Fruit fly (Drosophila melanogaster) whole organism, embryonic: ENCODE results near the gene Dis3.
A peak's percentile ranks its signal among the peaks of the same experiment; 100 is the strongest.

Source experiments
- CG13287 ChIP-seq: fragments of 200-800 bp; sonication (Bioruptor generic); IDR thresholded peaks from 2 replicates; pipeline ENCODE4 v1.3.6; 2022; ENCODE audit warnings: missing biosample characterization, missing genetic modification characterization; ENCODE audit not compliant: partially characterized antibody
- CG15479 ChIP-seq: fragments of 200-800 bp; sonication (Bioruptor generic); optimal IDR thresholded peaks from 3 replicates; lab custom pipeline; 2019; ENCODE audit warnings: missing biosample characterization, mild to moderate bottlenecking, missing genetic modification characterization, moderate library complexity
- CG1603 ChIP-seq: fragments of 200-800 bp; sonication (Bioruptor generic); optimal IDR thresholded peaks from 2 replicates; lab custom pipeline; 2019; ENCODE audit warnings: missing biosample characterization, mild to moderate bottlenecking, missing genetic modification characterization, moderate library complexity
- CG1647 ChIP-seq: fragments of 200-800 bp; sonication (Bioruptor generic); optimal IDR thresholded peaks from 3 replicates; lab custom pipeline; 2016; ENCODE audit warnings: missing biosample characterization, missing genetic modification characterization
- CG16863 ChIP-seq: fragments of 200-800 bp; sonication (Bioruptor generic); optimal IDR thresholded peaks from 3 replicates; lab custom pipeline; 2016; ENCODE audit warnings: missing biosample characterization, missing genetic modification characterization
- CG31365 ChIP-seq: fragments of 200-800 bp; sonication (Bioruptor generic); optimal IDR thresholded peaks from 2 replicates; lab custom pipeline; 2018; ENCODE audit warnings: missing biosample characterization, mild to moderate bottlenecking, missing genetic modification characterization
- CG31441 ChIP-seq: fragments of 200-800 bp; sonication (Bioruptor generic); IDR thresholded peaks from 2 replicates; pipeline ENCODE4 v1.3.6; 2022; ENCODE audit warnings: missing biosample characterization, missing genetic modification characterization
- CG4617 ChIP-seq: fragments of 200-800 bp; sonication (Bioruptor generic); optimal IDR thresholded peaks from 3 replicates; lab custom pipeline; 2016; ENCODE audit warnings: missing biosample characterization, missing genetic modification characterization, borderline replicate concordance
- CG4854 ChIP-seq: fragments of 200-800 bp; sonication (Bioruptor generic); optimal IDR thresholded peaks from 2 replicates; lab custom pipeline; 2016; ENCODE audit warnings: missing biosample characterization, missing genetic modification characterization, inconsistent platforms
- CG6683 ChIP-seq: fragments of 200-800 bp; sonication (Bioruptor generic); optimal IDR thresholded peaks from 2 replicates; lab custom pipeline; 2017; ENCODE audit warnings: missing biosample characterization, mild to moderate bottlenecking, missing genetic modification characterization, missing genetic modification reagents
- CG6791 ChIP-seq: fragments of 200-800 bp; sonication (Bioruptor generic); IDR thresholded peaks from 3 replicates; pipeline ENCODE4 v1.3.6; 2022; ENCODE audit warnings: missing biosample characterization, missing genetic modification characterization; ENCODE audit not compliant: partially characterized antibody
- CG7372 ChIP-seq: fragments of 200-800 bp; sonication (Bioruptor generic); IDR thresholded peaks from 2 replicates; pipeline ENCODE4 v1.3.6; 2022; ENCODE audit warnings: missing biosample characterization, missing genetic modification characterization
- CG8765 ChIP-seq: fragments of 200-800 bp; sonication (Bioruptor generic); IDR thresholded peaks from 2 replicates; pipeline ENCODE4 v1.3.6; 2022; ENCODE audit warnings: missing biosample characterization, missing genetic modification characterization
- Deaf1 ChIP-seq: fragments of 200-800 bp; optimal IDR thresholded peaks from 3 replicates; lab custom pipeline; 2019; ENCODE audit warnings: missing biosample characterization, mild to moderate bottlenecking, missing genetic modification characterization, moderate library complexity
- Drgx ChIP-seq: fragments of 200-800 bp; sonication (Bioruptor generic); IDR thresholded peaks from 2 replicates; pipeline ENCODE4 v1.3.6; 2022; ENCODE audit warnings: missing biosample characterization, missing genetic modification characterization
- GATAe ChIP-seq: fragments of 200-800 bp; sonication (Bioruptor generic); conservative IDR thresholded peaks from 2 replicates; pipeline ENCODE4 v1.3.6; 2022; ENCODE audit warnings: missing biosample characterization, missing genetic modification characterization
- Gug ChIP-seq: fragments of 200-800 bp; sonication (Bioruptor generic); IDR thresholded peaks from 4 replicates; pipeline ENCODE4 v1.3.6; 2022; ENCODE audit warnings: missing biosample characterization, missing genetic modification characterization
- Hr51 ChIP-seq, 2 experiments: fragments of 200-800 bp; sonication (Bioruptor generic); optimal IDR thresholded peaks; 2 replicates in 1 of 2; 3 replicates in 1 of 2; lab custom pipeline; 2016 to 2018; ENCODE audit warnings: missing biosample characterization in 2 of 2, missing genetic modification characterization in 2 of 2, mild to moderate bottlenecking in 1 of 2, moderate library complexity in 1 of 2
- MTF-1 ChIP-seq: fragments of 200-800 bp; sonication (Bioruptor generic); optimal IDR thresholded peaks from 2 replicates; lab custom pipeline; 2018; ENCODE audit warnings: missing biosample characterization, mild to moderate bottlenecking, missing genetic modification characterization, borderline replicate concordance
- Meics ChIP-seq: fragments of 200-800 bp; sonication (Bioruptor generic); optimal IDR thresholded peaks from 2 replicates; lab custom pipeline; 2017; ENCODE audit warnings: missing biosample characterization, mild to moderate bottlenecking, missing genetic modification characterization
- Nf-YA ChIP-seq: fragments of 200-800 bp; sonication (Bioruptor generic); IDR thresholded peaks from 2 replicates; pipeline ENCODE4 v1.3.6; 2022; ENCODE audit warnings: missing biosample characterization, missing genetic modification characterization
- Opbp ChIP-seq: fragments of 200-800 bp; sonication (Bioruptor generic); IDR thresholded peaks from 3 replicates; pipeline ENCODE4 v1.3.6; 2022; ENCODE audit warnings: missing biosample characterization, missing genetic modification characterization; ENCODE audit not compliant: partially characterized antibody
- Optix ChIP-seq: fragments of 200-800 bp; sonication (Bioruptor generic); IDR thresholded peaks from 3 replicates; pipeline ENCODE4 v1.3.6; 2022; ENCODE audit warnings: missing biosample characterization, missing genetic modification characterization
- Sox102F ChIP-seq: fragments of 200-800 bp; sonication (Bioruptor generic); optimal IDR thresholded peaks from 2 replicates; lab custom pipeline; 2018; ENCODE audit warnings: missing biosample characterization, mild to moderate bottlenecking, missing genetic modification characterization, moderate library complexity
- Spps ChIP-seq: fragments of 200-800 bp; sonication (Bioruptor generic); optimal IDR thresholded peaks from 2 replicates; lab custom pipeline; 2018; ENCODE audit warnings: missing biosample characterization, mild to moderate bottlenecking, missing genetic modification characterization
- Ssrp ChIP-seq: fragments of 200-800 bp; sonication (Bioruptor generic); optimal IDR thresholded peaks from 2 replicates; lab custom pipeline; 2018; ENCODE audit warnings: missing biosample characterization, mild to moderate bottlenecking, missing genetic modification characterization, moderate library complexity
- Vsx1 ChIP-seq: fragments of 200-800 bp; sonication (Bioruptor generic); optimal IDR thresholded peaks from 2 replicates; lab custom pipeline; 2017; ENCODE audit warnings: missing biosample characterization, mild to moderate bottlenecking, missing genetic modification characterization, missing genetic modification reagents
- ab ChIP-seq: fragments of 200-800 bp; sonication (Bioruptor generic); optimal IDR thresholded peaks from 2 replicates; lab custom pipeline; 2016; ENCODE audit warnings: missing biosample characterization, missing genetic modification characterization
- ac ChIP-seq: fragments of 200-800 bp; sonication (Bioruptor generic); optimal IDR thresholded peaks from 3 replicates; lab custom pipeline; 2017; ENCODE audit warnings: missing biosample characterization, mild to moderate bottlenecking, missing genetic modification characterization
- bcd ChIP-seq: fragments of 200-800 bp; sonication (Bioruptor generic); optimal IDR thresholded peaks from 2 replicates; lab custom pipeline; 2017; ENCODE audit warnings: missing biosample characterization, mild to moderate bottlenecking, missing genetic modification characterization
- ci ChIP-seq: fragments of 200-800 bp; sonication (Bioruptor generic); IDR thresholded peaks from 3 replicates; pipeline ENCODE4 v1.3.6; 2022; ENCODE audit warnings: missing biosample characterization, missing genetic modification characterization
- dati ChIP-seq: fragments of 200-800 bp; sonication (Bioruptor generic); IDR thresholded peaks from 2 replicates; pipeline ENCODE4 v1.3.6; 2022; ENCODE audit warnings: missing biosample characterization, missing genetic modification characterization
- dmrt11E ChIP-seq: fragments of 200-800 bp; sonication (Bioruptor generic); optimal IDR thresholded peaks from 3 replicates; lab custom pipeline; 2018; ENCODE audit warnings: missing biosample characterization, mild to moderate bottlenecking, missing genetic modification characterization, moderate library complexity
- ems ChIP-seq: fragments of 200-800 bp; sonication (Bioruptor generic); optimal IDR thresholded peaks from 3 replicates; lab custom pipeline; 2016; ENCODE audit warnings: missing biosample characterization, missing genetic modification characterization
- eyg ChIP-seq: fragments of 200-800 bp; sonication (Bioruptor generic); optimal IDR thresholded peaks from 3 replicates; lab custom pipeline; 2016; ENCODE audit warnings: missing biosample characterization, missing genetic modification characterization
- gfzf ChIP-seq: fragments of 200-800 bp; sonication (Bioruptor generic); optimal IDR thresholded peaks from 2 replicates; lab custom pipeline; 2016; ENCODE audit warnings: missing biosample characterization, mild to moderate bottlenecking, missing genetic modification characterization, moderate library complexity
- hbn ChIP-seq: fragments of 200-800 bp; sonication (Bioruptor generic); IDR thresholded peaks from 2 replicates; pipeline ENCODE4 v1.3.6; 2022; ENCODE audit warnings: missing biosample characterization, missing genetic modification characterization; ENCODE audit not compliant: partially characterized antibody
- pho ChIP-seq: fragments of 200-800 bp; sonication (Bioruptor generic); optimal IDR thresholded peaks from 2 replicates; lab custom pipeline; 2016; ENCODE audit warnings: missing biosample characterization, missing genetic modification characterization
- salm ChIP-seq: fragments of 200-800 bp; sonication (Bioruptor generic); optimal IDR thresholded peaks from 2 replicates; lab custom pipeline; 2018; ENCODE audit warnings: missing biosample characterization, mild to moderate bottlenecking, missing genetic modification characterization
- scrt ChIP-seq: fragments of 200-800 bp; sonication (Bioruptor generic); optimal IDR thresholded peaks from 2 replicates; lab custom pipeline; 2018; ENCODE audit warnings: missing biosample characterization, mild to moderate bottlenecking, missing genetic modification characterization, moderate library complexity
- seq ChIP-seq: fragments of 200-800 bp; sonication (Bioruptor generic); IDR thresholded peaks from 2 replicates; pipeline ENCODE4 v1.3.6; 2022; ENCODE audit warnings: missing biosample characterization, missing genetic modification characterization
- sima ChIP-seq: fragments of 200-800 bp; sonication (Bioruptor generic); optimal IDR thresholded peaks from 2 replicates; lab custom pipeline; 2016; ENCODE audit warnings: missing biosample characterization, missing genetic modification characterization
- sisA ChIP-seq: fragments of 200-800 bp; sonication (Bioruptor generic); IDR thresholded peaks from 2 replicates; pipeline ENCODE4 v1.3.6; 2022; ENCODE audit warnings: missing biosample characterization, missing genetic modification characterization
- sug ChIP-seq: fragments of 200-800 bp; optimal IDR thresholded peaks from 2 replicates; lab custom pipeline; 2019; ENCODE audit warnings: missing biosample characterization, mild to moderate bottlenecking, missing genetic modification characterization, moderate library complexity
- tll ChIP-seq, 2 experiments: fragments of 200-800 bp in 1 of 2; fragments of >200 bp in 1 of 2; sonication (Bioruptor generic) in 1 of 2; optimal IDR thresholded peaks; 2 replicates each; lab custom pipeline; 2017 to 2019; ENCODE audit warnings: missing biosample characterization in 2 of 2, missing genetic modification characterization in 2 of 2, mild to moderate bottlenecking in 1 of 2, moderate library complexity in 1 of 2
- unc-4 ChIP-seq: fragments of 200-800 bp; sonication (Bioruptor generic); IDR thresholded peaks from 2 replicates; pipeline ENCODE4 v1.3.6; 2022; ENCODE audit warnings: missing biosample characterization, missing genetic modification characterization; ENCODE audit not compliant: partially characterized antibody
- vfl ChIP-seq: fragments of 200-800 bp; sonication (Bioruptor generic); optimal IDR thresholded peaks from 2 replicates; lab custom pipeline; 2016; ENCODE audit warnings: missing biosample characterization, missing genetic modification characterization
- zen ChIP-seq: fragments of 200-800 bp; sonication (Bioruptor generic); optimal IDR thresholded peaks from 3 replicates; lab custom pipeline; 2018; ENCODE audit warnings: missing biosample characterization, mild to moderate bottlenecking, missing genetic modification characterization, moderate library complexity

Gene Dis3

dm6 chr3R:24348420-24349190 lies 15.4 kb downstream of the Dis3 start, which contains the start of the genes CG5746 and CG6454 (continued):
- TF ChIP-seq Meics (GFP tag; lab: Kevin White, UChicago): no peak
- TF ChIP-seq Hr51 (GFP tag; optimal IDR thresholded peaks at IDR 0.05; lab: Kevin White, UChicago): peak in 1 of 2 experiments; percentile 50
- no peak for TF ChIP-seq Sox102F (GFP tag; lab: Kevin White, UChicago)
- no peak for TF ChIP-seq Deaf1 (tag; lab: Kevin White, UChicago)
- TF ChIP-seq Ssrp: peak; percentile 58
- no peak for TF ChIP-seq CG31365
- peak; percentile 56 for TF ChIP-seq CG16863 (GFP tag; lab: Kevin White, UChicago)
- TF ChIP-seq CG6791: no peak; the same call in 2 of the 3 replicates
- no peak for TF ChIP-seq unc-4 (GFP tag; lab: Robert Waterston, UW)
- peak; percentile 61 for TF ChIP-seq dmrt11E
- peak; percentile 15 for TF ChIP-seq CG1647 (GFP tag; lab: Kevin White, UChicago)
- no peak for TF ChIP-seq CG15479 (GFP tag; lab: Kevin White, UChicago)
- peak; percentile 61; the same call in 3 of the 4 replicates for TF ChIP-seq Gug (GFP tag; lab: Robert Waterston, UW)
- TF ChIP-seq CG8765 (GFP tag; lab: Robert Waterston, UW): peak; percentile 31; the same call in 1 of the 2 replicates
- TF ChIP-seq CG31441 (GFP tag; lab: Robert Waterston, UW): no peak
- TF ChIP-seq CG4617 (GFP tag; lab: Kevin White, UChicago): peak; percentile 75
- no peak for TF ChIP-seq CG4854 (GFP tag; lab: Kevin White, UChicago)
- peak; percentile 25 for TF ChIP-seq zen (tag; lab: Kevin White, UChicago)
- TF ChIP-seq Vsx1 (GFP tag; lab: Kevin White, UChicago): no peak
- peak; percentile 26; the same call in 1 of the 2 replicates for TF ChIP-seq sisA (GFP tag; lab: Robert Waterston, UW)
- TF ChIP-seq bcd (GFP tag; lab: Kevin White, UChicago): no peak
- TF ChIP-seq pho (GFP tag; lab: Kevin White, UChicago): peak; percentile 77
- no peak for TF ChIP-seq ab (GFP tag; lab: Kevin White, UChicago)
- peak; percentile 11 for TF ChIP-seq eyg (GFP tag; lab: Kevin White, UChicago)
- TF ChIP-seq ci (GFP tag; lab: Robert Waterston, UW): no peak
- TF ChIP-seq CG7372 (GFP tag; lab: Robert Waterston, UW): no peak
- TF ChIP-seq scrt (GFP tag; lab: Kevin White, UChicago): no peak
- TF ChIP-seq CG13287 (GFP tag; lab: Robert Waterston, UW): no peak
- TF ChIP-seq dati (GFP tag; lab: Robert Waterston, UW): no peak
- TF ChIP-seq gfzf: peak; percentile 76
- peak in 1 of 2 experiments; percentile 11 for TF ChIP-seq tll (GFP tag; optimal IDR thresholded peaks at IDR 0.05; lab: Kevin White, UChicago)
- TF ChIP-seq vfl (GFP tag; lab: Kevin White, UChicago): peak; percentile 20
- TF ChIP-seq salm: no peak
- TF ChIP-seq sima: peak; percentile 1
- no peak for TF ChIP-seq CG6683 (GFP tag; lab: Kevin White, UChicago)
- no peak for TF ChIP-seq Spps
- TF ChIP-seq CG1603 (tag; lab: Kevin White, UChicago): no peak
- no peak for TF ChIP-seq MTF-1 (GFP tag; lab: Kevin White, UChicago)
- TF ChIP-seq GATAe (GFP tag; lab: Robert Waterston, UW): no peak
- TF ChIP-seq Nf-YA (GFP tag; lab: Robert Waterston, UW): no peak
- TF ChIP-seq ems (GFP tag; lab: Kevin White, UChicago): peak; percentile 40
- TF ChIP-seq seq: no peak
- no peak for TF ChIP-seq Drgx
- no peak for TF ChIP-seq sug (tag; lab: Kevin White, UChicago)
- no peak for TF ChIP-seq ac (GFP tag; lab: Kevin White, UChicago)
- no peak for TF ChIP-seq Opbp (GFP tag; lab: Robert Waterston, UW)
- no peak for TF ChIP-seq hbn (GFP tag; lab: Robert Waterston, UW)
- TF ChIP-seq Optix (GFP tag; lab: Robert Waterston, UW): no peak
